Fruit fly (Drosophila melanogaster) whole organism, embryonic: ENCODE measurements around the gene Trxr2.

Experiments
- Abd-B ChIP-seq: fragments of 200-800 bp; sonication (Bioruptor generic); optimal IDR thresholded peaks from 2 replicates; lab custom pipeline; 2018; ENCODE audit warnings: missing biosample characterization, mild to moderate bottlenecking, missing genetic modification characterization, moderate library complexity
- CG2120 ChIP-seq: fragments of 200-800 bp; sonication (Bioruptor generic); optimal IDR thresholded peaks from 3 replicates; lab custom pipeline; 2016; ENCODE audit warnings: missing biosample characterization, missing genetic modification characterization
- CG2678 ChIP-seq: fragments of 200-800 bp; sonication (Bioruptor generic); optimal IDR thresholded peaks from 3 replicates; lab custom pipeline; 2019; ENCODE audit warnings: missing biosample characterization, mild to moderate bottlenecking, missing genetic modification characterization, moderate library complexity
- CG6854 ChIP-seq: fragments of 200-800 bp; sonication (Bioruptor generic); optimal IDR thresholded peaks from 3 replicates; lab custom pipeline; 2017; ENCODE audit warnings: missing biosample characterization, mild to moderate bottlenecking, missing genetic modification characterization
- D19A ChIP-seq: fragments of 200-800 bp; optimal IDR thresholded peaks from 3 replicates; lab custom pipeline; 2019; ENCODE audit warnings: missing biosample characterization, mild to moderate bottlenecking, missing genetic modification characterization, moderate library complexity
- Hand ChIP-seq: fragments of 200-800 bp; sonication (Bioruptor generic); optimal IDR thresholded peaks from 2 replicates; lab custom pipeline; 2017; ENCODE audit warnings: mild to moderate bottlenecking, missing biosample characterization, missing genetic modification reagents, missing genetic modification characterization
- NC2α ChIP-seq: fragments of 200-800 bp; sonication (Bioruptor generic); optimal IDR thresholded peaks from 2 replicates; lab custom pipeline; 2016; ENCODE audit warnings: missing biosample characterization, missing genetic modification characterization
- Poxn ChIP-seq: fragments of 200-800 bp; sonication (Bioruptor generic); IDR thresholded peaks from 2 replicates; pipeline ENCODE4 v1.3.6; 2022; ENCODE audit warnings: missing biosample characterization, missing genetic modification characterization
- pros ChIP-seq: fragments of 200-800 bp; sonication (Bioruptor generic); optimal IDR thresholded peaks from 3 replicates; lab custom pipeline; 2019; ENCODE audit warnings: missing biosample characterization, mild to moderate bottlenecking, missing genetic modification characterization, moderate library complexity
- vvl ChIP-seq: fragments of 200-800 bp; sonication (Bioruptor generic); IDR thresholded peaks from 2 replicates; pipeline ENCODE4 v1.3.6; 2022; ENCODE audit warnings: missing biosample characterization, missing genetic modification characterization

- TF ChIP-seq Poxn (GFP tag; lab: Robert Waterston, UW) (no peak), Abd-B (GFP tag; lab: Kevin White, UChicago) (no peak), D19A (tag; lab: Kevin White, UChicago) (no peak), Hand (GFP tag; lab: Kevin White, UChicago) (no peak), vvl (no peak), NC2α (no peak), CG6854 (GFP tag; lab: Kevin White, UChicago) (no peak), CG2120 (GFP tag; lab: Kevin White, UChicago) (no peak), CG2678 (tag; lab: Kevin White, UChicago) (no peak), pros (GFP tag; lab: Kevin White, UChicago) (no peak)
These were observed 45.7 kb upstream of the Trxr2 start, which contains the start of gene CG43330 for dm6 chr3L:22504323-22504722.
